Worm (Caenorhabditis elegans) whole organism, L3 larva: ENCODE results near the gene sprr-3.

ENCODE experiments used
- nhr-237 ChIP-seq: fragments of 150-350 bp; optimal IDR thresholded peaks from 2 replicates; lab custom pipeline; 2014; ENCODE audit warnings: missing biosample characterization, missing genetic modification characterization
- nhr-25 ChIP-seq: sonication (generic microtip); optimal IDR thresholded peaks from 2 replicates; lab custom pipeline; 2017; ENCODE audit warnings: missing biosample characterization, missing genetic modification characterization
- nhr-28 ChIP-seq: fragments of 150-350 bp; optimal IDR thresholded peaks from 2 replicates; lab custom pipeline; 2014; ENCODE audit warnings: missing biosample characterization, missing genetic modification characterization

DNA sequence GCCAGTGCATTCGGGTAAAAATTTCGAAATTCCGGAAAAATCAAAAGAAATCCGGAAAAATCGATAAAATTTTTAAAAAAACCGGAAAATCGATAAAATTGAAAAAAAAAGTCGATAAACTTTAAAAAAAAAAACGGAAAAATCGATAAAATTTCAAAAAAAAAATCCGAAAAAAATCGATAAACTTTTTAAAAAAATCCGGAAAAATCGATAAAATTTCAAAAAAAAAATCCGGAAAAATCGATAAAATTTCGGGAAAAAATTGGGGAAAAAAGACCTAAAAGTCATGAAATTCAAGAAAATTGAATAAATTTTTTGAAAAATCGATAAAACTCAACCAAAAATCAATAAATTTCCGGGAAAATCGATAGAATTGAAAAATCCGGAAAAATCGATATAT, 15.3 kb upstream of the sprr-3 start:
- TF ChIP-seq nhr-28 (tag; lab: Kevin White, UChicago) (no peak), nhr-237 (tag; lab: Kevin White, UChicago) (no peak), nhr-25 (no peak)
